Fruit fly (Drosophila melanogaster) whole organism, pupa: ENCODE results near the gene CG15784.
A peak's percentile ranks its signal among the peaks of the same experiment; 100 is the strongest.

ENCODE experiments used
- CG10348 ChIP-seq: fragments of 200-800 bp; sonication (Bioruptor generic); IDR thresholded peaks from 2 replicates; pipeline ENCODE4 v1.3.6; 2022; ENCODE audit warnings: missing biosample characterization, missing genetic modification characterization
- CG12605 ChIP-seq: fragments of 200-800 bp; sonication (Bioruptor generic); IDR thresholded peaks from 2 replicates; pipeline ENCODE4 v1.3.6; 2022; ENCODE audit warnings: missing biosample characterization, missing genetic modification characterization
- CG13204 ChIP-seq: fragments of 200-800 bp; sonication (Bioruptor generic); optimal IDR thresholded peaks from 2 replicates; lab custom pipeline; 2018; ENCODE audit warnings: missing biosample characterization, mild to moderate bottlenecking, missing genetic modification characterization, moderate library complexity
- CG14655 ChIP-seq: fragments of 200-800 bp; sonication (Bioruptor generic); optimal IDR thresholded peaks from 3 replicates; lab custom pipeline; 2017; ENCODE audit warnings: mild to moderate bottlenecking, missing biosample characterization, missing genetic modification reagents, missing genetic modification characterization
- CG15710 ChIP-seq: fragments of 200-800 bp; sonication (Bioruptor generic); optimal IDR thresholded peaks from 2 replicates; lab custom pipeline; 2018; ENCODE audit warnings: missing biosample characterization, mild to moderate bottlenecking, missing genetic modification characterization, moderate library complexity
- CG17806 ChIP-seq: fragments of 200-800 bp; sonication (Bioruptor generic); optimal IDR thresholded peaks from 2 replicates; lab custom pipeline; 2018; ENCODE audit warnings: missing biosample characterization, mild to moderate bottlenecking, missing genetic modification characterization, moderate library complexity
- CG32121 ChIP-seq: fragments of 200-800 bp; sonication (Bioruptor generic); IDR thresholded peaks from 2 replicates; pipeline ENCODE4 v1.3.6; 2022; ENCODE audit warnings: missing biosample characterization, missing genetic modification characterization
- CG34367 ChIP-seq: fragments of 200-800 bp; sonication (Bioruptor generic); optimal IDR thresholded peaks from 2 replicates; lab custom pipeline; 2018; ENCODE audit warnings: missing biosample characterization, mild to moderate bottlenecking, missing genetic modification characterization
- CG4496 ChIP-seq: fragments of 200-800 bp; sonication (Bioruptor generic); IDR thresholded peaks from 3 replicates; pipeline ENCODE4 v1.3.6; 2022; ENCODE audit warnings: missing biosample characterization, missing genetic modification characterization
- CG8159 ChIP-seq: fragments of 200-800 bp; sonication (Bioruptor generic); optimal IDR thresholded peaks from 3 replicates; lab custom pipeline; 2018; ENCODE audit warnings: missing biosample characterization, mild to moderate bottlenecking, missing genetic modification characterization, moderate library complexity
- CG8301 ChIP-seq: fragments of 200-800 bp; sonication (Bioruptor generic); optimal IDR thresholded peaks from 2 replicates; lab custom pipeline; 2018; ENCODE audit warnings: missing biosample characterization, mild to moderate bottlenecking, missing genetic modification characterization
- CG9948 ChIP-seq: fragments of 200-800 bp; sonication (Bioruptor generic); optimal IDR thresholded peaks from 2 replicates; lab custom pipeline; 2018; ENCODE audit warnings: missing biosample characterization, mild to moderate bottlenecking, missing genetic modification characterization, moderate library complexity
- D1 ChIP-seq: fragments of 200-800 bp; sonication (Bioruptor generic); optimal IDR thresholded peaks from 2 replicates; lab custom pipeline; 2018; ENCODE audit warnings: missing biosample characterization, mild to moderate bottlenecking, missing genetic modification characterization, moderate library complexity
- EcR ChIP-seq: fragments of 200-800 bp; sonication (Bioruptor generic); optimal IDR thresholded peaks from 3 replicates; lab custom pipeline; 2019; ENCODE audit warnings: missing biosample characterization, missing genetic modification characterization, mild to moderate bottlenecking, moderate library complexity, missing genetic modification reagents
- Ets98B ChIP-seq: fragments of 200-800 bp; sonication (Bioruptor generic); IDR thresholded peaks from 2 replicates; pipeline ENCODE4 v1.3.6; 2022; ENCODE audit warnings: missing biosample characterization, missing genetic modification characterization
- Pif1A ChIP-seq: fragments of 200-800 bp; sonication (Bioruptor generic); optimal IDR thresholded peaks from 3 replicates; lab custom pipeline; 2016; ENCODE audit warnings: missing biosample characterization, missing genetic modification characterization
- Pif1B ChIP-seq: fragments of 200-800 bp; sonication (Bioruptor generic); optimal IDR thresholded peaks from 3 replicates; lab custom pipeline; 2016; ENCODE audit warnings: missing biosample characterization, missing genetic modification characterization
- Snoo ChIP-seq: fragments of 200-800 bp; sonication (Bioruptor generic); optimal IDR thresholded peaks from 3 replicates; lab custom pipeline; 2017; ENCODE audit warnings: missing biosample characterization, mild to moderate bottlenecking, missing genetic modification characterization, inconsistent platforms
- fd96Ca ChIP-seq: fragments of 200-800 bp; sonication (Bioruptor generic); IDR thresholded peaks from 3 replicates; pipeline ENCODE4 v1.3.6; 2022; ENCODE audit warnings: missing biosample characterization, missing genetic modification characterization
- gl ChIP-seq: fragments of 200-800 bp; sonication (Bioruptor generic); optimal IDR thresholded peaks from 2 replicates; lab custom pipeline; 2018; ENCODE audit warnings: missing biosample characterization, mild to moderate bottlenecking, missing genetic modification characterization
- rn ChIP-seq: fragments of 200-800 bp; sonication (Bioruptor generic); IDR thresholded peaks from 2 replicates; pipeline ENCODE4 v1.3.6; 2022; ENCODE audit warnings: missing biosample characterization, missing genetic modification characterization

Gene CG15784

dm6 chrX:5427261-5427660 lies 2.1 kb upstream of the CG15784 start, which contains the start of gene CG16756:
CG16756 (plus strand) TSS chrX:5427517.
- TF ChIP-seq Pif1B (GFP tag; lab: Kevin White, UChicago) (no peak), CG14655 (GFP tag; lab: Kevin White, UChicago) (no peak), EcR (GFP tag; lab: Kevin White, UChicago) (no peak), CG8301 (tag; lab: Kevin White, UChicago) (no peak), gl (tag; lab: Kevin White, UChicago) (no peak), CG34367 (no peak), CG8159 (tag; lab: Kevin White, UChicago) (no peak), CG10348 (GFP tag; lab: Robert Waterston, UW) (no peak), CG17806 (tag; lab: Kevin White, UChicago) (no peak), CG32121 (GFP tag; lab: Robert Waterston, UW) (no peak), CG13204 (GFP tag; lab: Kevin White, UChicago) (no peak), D1 (tag; lab: Kevin White, UChicago) (no peak), fd96Ca (GFP tag; lab: Robert Waterston, UW) (no peak), Ets98B (GFP tag; lab: Robert Waterston, UW) (no peak), CG9948 (tag; lab: Kevin White, UChicago) (no peak), CG4496 (GFP tag; lab: Robert Waterston, UW) (no peak), CG15710 (tag; lab: Kevin White, UChicago) (no peak), Pif1A (no peak), rn (GFP tag; lab: Robert Waterston, UW) (no peak)
- TF ChIP-seq, all 21 proteins: peak for 0

DNA sequence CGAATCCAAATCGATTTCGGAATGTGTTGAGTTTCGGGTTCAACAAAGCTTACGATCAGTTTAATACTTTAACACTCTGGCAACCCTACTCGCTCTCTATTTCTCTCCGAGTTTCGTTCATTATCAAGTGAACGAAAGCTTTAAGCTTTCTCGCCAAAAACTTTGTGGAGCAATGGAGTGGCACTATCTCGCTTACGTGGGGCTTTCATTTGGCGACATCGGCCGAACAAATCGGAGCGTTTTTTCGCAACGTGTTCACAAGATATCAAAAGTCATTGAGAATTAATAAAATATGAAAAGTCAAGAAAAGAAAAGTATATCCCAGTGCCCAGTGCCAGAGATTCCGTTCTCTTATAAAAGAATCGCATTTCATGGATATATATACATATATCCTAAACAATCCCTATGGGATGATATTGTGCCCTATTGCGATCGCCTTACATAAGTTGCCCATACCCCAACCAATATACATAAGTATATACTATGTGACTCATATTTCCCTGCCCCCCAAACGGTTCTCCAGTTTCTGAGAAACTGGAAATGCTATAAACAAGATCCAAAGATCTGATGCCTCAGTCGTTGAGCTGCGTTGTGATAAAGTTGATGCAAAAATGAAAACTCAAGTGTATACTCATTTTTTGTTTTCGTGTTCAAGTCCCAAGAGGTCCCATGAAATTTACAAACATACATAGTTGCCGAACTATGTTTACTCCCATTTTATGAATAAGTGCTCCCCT lies 862 bp upstream of the CG15784 start:
- TF ChIP-seq Pif1B (GFP tag; lab: Kevin White, UChicago) (peak; percentile 36), EcR (GFP tag; lab: Kevin White, UChicago) (peak; percentile 35), Ets98B (GFP tag; lab: Robert Waterston, UW) (peak; percentile 27; the same call in 1 of the 2 replicates), CG17806 (tag; lab: Kevin White, UChicago) (no peak), CG12605 (GFP tag; lab: Robert Waterston, UW) (0 out of 2 replicates have a peak, but pooled peaks have one; percentile 5), Pif1A (peak; percentile 21)

dm6 chrX:5429778-5430576 lies 606 bp downstream of the CG15784 start:
- TF ChIP-seq CG9948 (tag; lab: Kevin White, UChicago): peak; percentile 86
- peak; percentile 89 for TF ChIP-seq CG8159 (tag; lab: Kevin White, UChicago)
- peak; percentile 71 for TF ChIP-seq Ets98B (GFP tag; lab: Robert Waterston, UW)
- peak; percentile 49; the same call in 1 of the 2 replicates for TF ChIP-seq rn (GFP tag; lab: Robert Waterston, UW)
- TF ChIP-seq CG34367: peak; percentile 83
- peak; percentile 84 for TF ChIP-seq CG4496 (GFP tag; lab: Robert Waterston, UW)
- peak; percentile 80 for TF ChIP-seq CG17806 (tag; lab: Kevin White, UChicago)
- peak; percentile 56 for TF ChIP-seq D1 (tag; lab: Kevin White, UChicago)
- peak; percentile 98 for TF ChIP-seq CG13204 (GFP tag; lab: Kevin White, UChicago)
- TF ChIP-seq Pif1B (GFP tag; lab: Kevin White, UChicago): peak; percentile 80
- peak; percentile 91 for TF ChIP-seq CG8301 (tag; lab: Kevin White, UChicago)
- peak; percentile 29 for TF ChIP-seq EcR (GFP tag; lab: Kevin White, UChicago)
- peak; percentile 69 for TF ChIP-seq CG12605 (GFP tag; lab: Robert Waterston, UW)
- peak; percentile 81 for TF ChIP-seq CG32121 (GFP tag; lab: Robert Waterston, UW)
- peak; percentile 67 for TF ChIP-seq CG10348 (GFP tag; lab: Robert Waterston, UW)
- TF ChIP-seq CG14655 (GFP tag; lab: Kevin White, UChicago): peak; percentile 94
- TF ChIP-seq CG15710 (tag; lab: Kevin White, UChicago): peak; percentile 91
- peak; percentile 86 for TF ChIP-seq Pif1A
- peak; percentile 74; the same call in 2 of the 3 replicates for TF ChIP-seq fd96Ca (GFP tag; lab: Robert Waterston, UW)
- TF ChIP-seq gl (tag; lab: Kevin White, UChicago): peak; percentile 68
- TF ChIP-seq Snoo (tag; lab: Kevin White, UChicago): peak; percentile 88
- TF ChIP-seq, all 21 proteins: peak for 21

dm6 chrX:5432635-5433482 lies 3.5 kb downstream of the CG15784 start:
- TF ChIP-seq fd96Ca (GFP tag; lab: Robert Waterston, UW) (no peak), Pif1A (no peak), CG17806 (tag; lab: Kevin White, UChicago) (no peak)
